Worm (Caenorhabditis elegans) whole organism, mixed stage, embryonic: ENCODE results near the gene F35H10.10.

Experiments
- blmp-1 ChIP-seq: fragments of 150-350 bp; optimal IDR thresholded peaks from 2 replicates; lab custom pipeline; 2014; ENCODE audit warnings: missing biosample characterization, missing genetic modification characterization
- ceh-43 ChIP-seq: fragments of 200-800 bp; sonication (Bioruptor generic); optimal IDR thresholded peaks from 2 replicates; lab custom pipeline; 2018; ENCODE audit warnings: mild to moderate bottlenecking, missing genetic modification characterization, moderate library complexity, missing compliant biosample characterization
- lin-32 ChIP-seq: fragments of 200-800 bp; sonication (Bioruptor generic); optimal IDR thresholded peaks from 2 replicates; lab custom pipeline; 2018; ENCODE audit warnings: mild to moderate bottlenecking, missing genetic modification characterization, missing compliant biosample characterization
- lsy-2 ChIP-seq: fragments of 150-350 bp; optimal IDR thresholded peaks from 2 replicates; lab custom pipeline; 2014; ENCODE audit warnings: missing biosample characterization, missing genetic modification characterization
- mep-1 ChIP-seq: fragments of 150-350 bp; optimal IDR thresholded peaks from 2 replicates; lab custom pipeline; 2017; ENCODE audit warnings: missing biosample characterization, missing genetic modification reagents, missing genetic modification characterization, inconsistent platforms
- nhr-28 ChIP-seq: fragments of 150-350 bp; optimal IDR thresholded peaks from 2 replicates; lab custom pipeline; 2014; ENCODE audit warnings: missing biosample characterization, missing genetic modification characterization
- pha-4 ChIP-seq: fragments of 150-350 bp; optimal IDR thresholded peaks from 2 replicates; lab custom pipeline; 2018; ENCODE audit warnings: missing biosample characterization, missing genetic modification reagents, missing genetic modification characterization
- sem-2 ChIP-seq: fragments of 200-800 bp; sonication (Bioruptor generic); optimal IDR thresholded peaks from 2 replicates; lab custom pipeline; 2018; ENCODE audit warnings: mild to moderate bottlenecking, missing genetic modification characterization, missing compliant biosample characterization
- sptf-1 ChIP-seq: sonication (generic microtip); optimal IDR thresholded peaks from 2 replicates; lab custom pipeline; 2017; ENCODE audit warnings: mild to moderate bottlenecking, missing genetic modification characterization, moderate library complexity, missing compliant biosample characterization
- tbx-8 ChIP-seq: fragments of 200-800 bp; sonication (Bioruptor generic); optimal IDR thresholded peaks from 2 replicates; lab custom pipeline; 2018; ENCODE audit warnings: mild to moderate bottlenecking, missing genetic modification characterization, moderate library complexity, missing compliant biosample characterization
- unc-39 ChIP-seq: fragments of 150-350 bp; optimal IDR thresholded peaks from 2 replicates; lab custom pipeline; 2014; ENCODE audit warnings: missing biosample characterization, missing genetic modification characterization
- unc-62 ChIP-seq: fragments of 150-350 bp; optimal IDR thresholded peaks from 2 replicates; lab custom pipeline; 2014; ENCODE audit warnings: missing biosample characterization, missing genetic modification reagents, missing genetic modification characterization

ce11 chrIV:8345518-8345917 is 32.8 kb upstream of the F35H10.10 start, which contains the start of gene F17E9.5:
- TF ChIP-seq blmp-1, result no peak
- no peak for TF ChIP-seq ceh-43
- TF ChIP-seq mep-1 (tag; lab: Kevin White, UChicago), result no peak
- TF ChIP-seq lsy-2 (tag; lab: Kevin White, UChicago), result no peak
- TF ChIP-seq nhr-28 (tag; lab: Kevin White, UChicago), result no peak
- no peak for TF ChIP-seq unc-39
- no peak for TF ChIP-seq sptf-1
- TF ChIP-seq unc-62 (GFP tag; lab: Kevin White, UChicago), result no peak
- no peak for TF ChIP-seq sem-2 (GFP tag; lab: Kevin White, UChicago)
- TF ChIP-seq pha-4 (tag; lab: Kevin White, UChicago), result no peak
- no peak for TF ChIP-seq lin-32 (GFP tag; lab: Kevin White, UChicago)
- TF ChIP-seq tbx-8 (GFP tag; lab: Kevin White, UChicago), result no peak
